Worm (Caenorhabditis elegans): ENCODE data around the gene ccr-4.

ccr-4 gene

ce11 chrIV:12416629-12417404 lies 55.5 kb downstream of the ccr-4 start (continued):
- TF ChIP-seq nhr-179 (tag; optimal IDR thresholded peaks at IDR 0.05) (no peak), pbrm-1 (GFP tag; IDR thresholded peaks at IDR 0.05) (no peak), tlf-1 (GFP tag; optimal IDR thresholded peaks at IDR 0.05) (peak; percentile 18), cebp-1 (GFP tag; IDR thresholded peaks at IDR 0.05) (no peak), cebp-1 (tag; optimal IDR thresholded peaks at IDR 0.05) (peak; percentile 44), madf-6 (GFP tag; IDR thresholded peaks at IDR 0.05) (peak; percentile 40), F55B11.4 (tag; optimal IDR thresholded peaks at IDR 0.05; ENCODE audit: borderline replicate concordance, insufficient read depth) (no peak), fkh-3 (tag; optimal IDR thresholded peaks at IDR 0.05) (no peak), snpc-4 (GFP tag; optimal IDR thresholded peaks at IDR 0.05) (peak; percentile 66), snpc-4 (tag; optimal IDR thresholded peaks at IDR 0.05) (peak; percentile 62 to 91 (median 88)), attf-6 (GFP tag; IDR thresholded peaks at IDR 0.05) (0 out of 2 replicates have a peak, but pooled peaks have one; percentile 40), rec-8 (tag; optimal IDR thresholded peaks at IDR 0.05) (no peak), lsl-1 (GFP tag; optimal IDR thresholded peaks at IDR 0.05) (peak; percentile 41), lin-35 (GFP tag; optimal IDR thresholded peaks at IDR 0.05) (no peak), nhr-120 (GFP tag; IDR thresholded peaks at IDR 0.05) (no peak), hmg-20 (GFP tag; IDR thresholded peaks at IDR 0.05) (no peak), him-1 (tag; optimal IDR thresholded peaks at IDR 0.05) (peak; percentile 71), ztf-25 (GFP tag; IDR thresholded peaks at IDR 0.05) (no peak), nhr-27 (tag; optimal IDR thresholded peaks at IDR 0.05) (no peak), attf-5 (GFP tag; optimal IDR thresholded peaks at IDR 0.05) (peak; percentile 19), B0019.2 (GFP tag; conservative IDR thresholded peaks at IDR 0.05) (no peak), zfh-2 (GFP tag; conservative IDR thresholded peaks at IDR 0.05) (no peak), cebp-2 (GFP tag; IDR thresholded peaks at IDR 0.05) (no peak), nhr-80 (tag; optimal IDR thresholded peaks at IDR 0.05) (peak; percentile 10), F39B2.1 (GFP tag; IDR thresholded peaks at IDR 0.05) (no peak), snpc-3.4 (tag; optimal IDR thresholded peaks at IDR 0.05) (peak; percentile 62), ceh-100 (GFP tag; IDR thresholded peaks at IDR 0.05) (no peak), die-1 (tag; optimal IDR thresholded peaks at IDR 0.05) (peak; percentile 60), K12H6.12 (tag; optimal IDR thresholded peaks at IDR 0.05) (no peak), nfyb-1 (GFP tag; IDR thresholded peaks at IDR 0.05) (peak; percentile 41; the same call in 1 of the 2 replicates), F10E7.11 (tag; optimal IDR thresholded peaks at IDR 0.05) (no peak), madf-8 (GFP tag; conservative IDR thresholded peaks at IDR 0.05) (no peak), ztf-3 (GFP tag; optimal IDR thresholded peaks at IDR 0.05) (no peak), mxl-1 (tag; optimal IDR thresholded peaks at IDR 0.05) (peak; percentile 40), tbp1 (GFP tag; optimal IDR thresholded peaks at IDR 0.05) (peak; percentile 92), ekl-4 (GFP tag; IDR thresholded peaks at IDR 0.05) (no peak), F37B4.10 (GFP tag; IDR thresholded peaks at IDR 0.05) (no peak), F33H1.4 (GFP tag; IDR thresholded peaks at IDR 0.05) (peak; percentile 31; the same call in 1 of the 2 replicates)
